Worm (Caenorhabditis elegans) whole organism, late embryonic: ENCODE measurements around the gene T12G3.2.

Experiments
- pros-1 ChIP-seq: fragments of 150-350 bp; optimal IDR thresholded peaks from 2 replicates; lab custom pipeline; 2014; ENCODE audit warnings: missing biosample characterization, missing genetic modification reagents, missing genetic modification characterization
- sox-2 ChIP-seq: fragments of 200-800 bp; sonication (Bioruptor generic); IDR thresholded peaks from 2 replicates; pipeline ENCODE4 v1.3.6; 2022; ENCODE audit warnings: missing genetic modification reagents, missing genetic modification characterization, missing compliant biosample characterization

ce11 chrIV:12018920-12019319, 27.8 kb downstream of the T12G3.2 start:
- no peak for TF ChIP-seq sox-2
- TF ChIP-seq pros-1 (tag; lab: Kevin White, UChicago) = no peak
